Fruit fly (Drosophila melanogaster): ENCODE results near the gene CG10343.

- TF ChIP-seq rn (GFP tag; IDR thresholded peaks at IDR 0.05) (no peak), CG10348 (GFP tag; IDR thresholded peaks at IDR 0.05) (no peak), CG8159 (tag; optimal IDR thresholded peaks at IDR 0.05) (no peak), fd96Ca (GFP tag; IDR thresholded peaks at IDR 0.05) (no peak), CG14655 (GFP tag; optimal IDR thresholded peaks at IDR 0.05) (no peak), Pif1B (GFP tag; optimal IDR thresholded peaks at IDR 0.05) (no peak), D1 (tag; optimal IDR thresholded peaks at IDR 0.05) (no peak), Pif1A (GFP tag; optimal IDR thresholded peaks at IDR 0.05) (no peak), Ets98B (GFP tag; IDR thresholded peaks at IDR 0.05) (no peak)
Measured at dm6 chr2L:18671146-18671545, 32.1 kb upstream of the CG10343 start, which contains the start of gene CG43338.

Measured in whole organism, pupa.